Worm (Caenorhabditis elegans) whole organism, late embryonic: Measurements from ENCODE around the gene C16C8.12.

Experiments used
- C08G9.2 ChIP-seq: sonication (generic microtip); optimal IDR thresholded peaks from 2 replicates; lab custom pipeline; 2016; ENCODE audit warnings: mild to moderate bottlenecking, missing genetic modification characterization, moderate library complexity, missing compliant biosample characterization
- C38D4.7 ChIP-seq: fragments of 200-800 bp; sonication (Bioruptor generic); optimal IDR thresholded peaks from 2 replicates; lab custom pipeline; 2018; ENCODE audit warnings: mild to moderate bottlenecking, missing genetic modification characterization, moderate library complexity, missing compliant biosample characterization
- K02D7.2 ChIP-seq: sonication (generic microtip); optimal IDR thresholded peaks from 2 replicates; lab custom pipeline; 2017; ENCODE audit warnings: mild to moderate bottlenecking, missing genetic modification characterization, missing compliant biosample characterization
- T23F11.4 ChIP-seq: fragments of 200-800 bp; sonication (Bioruptor generic); optimal IDR thresholded peaks from 2 replicates; lab custom pipeline; 2018; ENCODE audit warnings: mild to moderate bottlenecking, missing genetic modification characterization, missing compliant biosample characterization
- Y22D7AL.16 ChIP-seq: sonication (generic microtip); optimal IDR thresholded peaks from 2 replicates; lab custom pipeline; 2016; ENCODE audit warnings: missing genetic modification characterization, missing compliant biosample characterization
- ahr-1 ChIP-seq: sonication (generic microtip); optimal IDR thresholded peaks from 2 replicates; lab custom pipeline; 2016; ENCODE audit warnings: missing genetic modification characterization, missing compliant biosample characterization
- ama-1 ChIP-seq: fragments of 150-350 bp; optimal IDR thresholded peaks from 2 replicates; lab custom pipeline; 2014
- ceh-14 ChIP-seq: sonication (generic microtip); optimal IDR thresholded peaks from 2 replicates; lab custom pipeline; 2016; ENCODE audit warnings: missing genotype, missing genetic modification characterization, missing compliant biosample characterization
- ceh-19 ChIP-seq: fragments of 200-800 bp; sonication (Bioruptor generic); optimal IDR thresholded peaks from 2 replicates; lab custom pipeline; 2018; ENCODE audit warnings: mild to moderate bottlenecking, missing genetic modification characterization, missing compliant biosample characterization
- ceh-22 ChIP-seq: sonication (generic microtip); optimal IDR thresholded peaks from 2 replicates; lab custom pipeline; 2017; ENCODE audit warnings: missing biosample characterization, missing genetic modification characterization
- ceh-30 ChIP-seq: fragments of 150-350 bp; optimal IDR thresholded peaks from 2 replicates; lab custom pipeline; 2014; ENCODE audit warnings: missing biosample characterization, missing genetic modification characterization
- ceh-31 ChIP-seq: sonication (generic microtip); optimal IDR thresholded peaks from 2 replicates; lab custom pipeline; 2016; ENCODE audit warnings: missing genetic modification characterization, missing compliant biosample characterization
- ceh-34 ChIP-seq: sonication (generic microtip); optimal IDR thresholded peaks from 2 replicates; lab custom pipeline; 2016; ENCODE audit warnings: mild to moderate bottlenecking, missing genetic modification characterization, missing compliant biosample characterization
- ceh-48 ChIP-seq: sonication (generic microtip); optimal IDR thresholded peaks from 2 replicates; lab custom pipeline; 2016; ENCODE audit warnings: missing genetic modification characterization, inconsistent platforms, missing compliant biosample characterization
- dmd-4 ChIP-seq: sonication (generic microtip); optimal IDR thresholded peaks from 2 replicates; lab custom pipeline; 2016; ENCODE audit warnings: borderline replicate concordance, missing genetic modification characterization, missing compliant biosample characterization
- dve-1 ChIP-seq: sonication (generic microtip); optimal IDR thresholded peaks from 2 replicates; lab custom pipeline; 2017; ENCODE audit warnings: antibody characterized with exemption, mild to moderate bottlenecking, missing genetic modification characterization, missing compliant biosample characterization
- elt-2 ChIP-seq: sonication (generic microtip); optimal IDR thresholded peaks from 2 replicates; lab custom pipeline; 2016; ENCODE audit warnings: missing genetic modification reagents, missing genetic modification characterization, missing compliant biosample characterization
- ets-4 ChIP-seq: sonication (generic microtip); optimal IDR thresholded peaks from 2 replicates; lab custom pipeline; 2016; ENCODE audit warnings: missing genetic modification characterization, missing compliant biosample characterization
- fkh-10 ChIP-seq: fragments of 150-350 bp; optimal IDR thresholded peaks from 2 replicates; lab custom pipeline; 2014; ENCODE audit warnings: missing biosample characterization, missing genetic modification reagents, missing genetic modification characterization
- fkh-6 ChIP-seq: sonication (generic microtip); optimal IDR thresholded peaks from 2 replicates; lab custom pipeline; 2016; ENCODE audit warnings: missing genetic modification characterization, missing compliant biosample characterization
- hlh-15 ChIP-seq: sonication (generic microtip); optimal IDR thresholded peaks from 2 replicates; lab custom pipeline; 2016; ENCODE audit warnings: missing genetic modification characterization, missing compliant biosample characterization
- hlh-8 ChIP-seq: sonication (generic microtip); optimal IDR thresholded peaks from 2 replicates; lab custom pipeline; 2016; ENCODE audit warnings: missing genotype, missing genetic modification characterization, missing compliant biosample characterization
- lin-11 ChIP-seq: fragments of 200-800 bp; sonication (Bioruptor generic); optimal IDR thresholded peaks from 2 replicates; lab custom pipeline; 2018; ENCODE audit warnings: mild to moderate bottlenecking, missing genetic modification characterization, missing compliant biosample characterization
- madf-2 ChIP-seq: sonication (generic microtip); optimal IDR thresholded peaks from 2 replicates; lab custom pipeline; 2017; ENCODE audit warnings: missing genetic modification characterization, missing compliant biosample characterization
- nhr-232 ChIP-seq: sonication (generic microtip); optimal IDR thresholded peaks from 2 replicates; lab custom pipeline; 2016; ENCODE audit warnings: missing genetic modification characterization, missing compliant biosample characterization
- npax-4 ChIP-seq: sonication (generic microtip); optimal IDR thresholded peaks from 2 replicates; lab custom pipeline; 2016; ENCODE audit warnings: missing genetic modification characterization, missing compliant biosample characterization
- odd-2 ChIP-seq: sonication (generic microtip); optimal IDR thresholded peaks from 2 replicates; lab custom pipeline; 2017; ENCODE audit warnings: antibody characterized with exemption, mild to moderate bottlenecking, missing genetic modification characterization, missing compliant biosample characterization
- pag-3 ChIP-seq: sonication (generic microtip); optimal IDR thresholded peaks from 2 replicates; lab custom pipeline; 2016; ENCODE audit warnings: missing compliant biosample characterization, missing genetic modification characterization, borderline replicate concordance
- pros-1 ChIP-seq: fragments of 150-350 bp; optimal IDR thresholded peaks from 2 replicates; lab custom pipeline; 2014; ENCODE audit warnings: missing biosample characterization, missing genetic modification reagents, missing genetic modification characterization
- syd-9 ChIP-seq: sonication (generic microtip); optimal IDR thresholded peaks from 2 replicates; lab custom pipeline; 2016; ENCODE audit warnings: mild to moderate bottlenecking, missing genetic modification characterization, moderate library complexity, missing compliant biosample characterization
- tbx-2 ChIP-seq: sonication (generic microtip); optimal IDR thresholded peaks from 2 replicates; lab custom pipeline; 2016; ENCODE audit warnings: missing genetic modification characterization, missing compliant biosample characterization
- ttx-3 ChIP-seq: sonication (generic microtip); optimal IDR thresholded peaks from 2 replicates; lab custom pipeline; 2016; ENCODE audit warnings: missing genetic modification reagents, missing genetic modification characterization, missing compliant biosample characterization
- unc-3 ChIP-seq, 2 experiments: fragments of 200-800 bp in 1 of 2; sonication (Bioruptor generic) in 1 of 2; sonication (generic microtip) in 1 of 2; conservative IDR thresholded peaks in 1 of 2; optimal IDR thresholded peaks in 1 of 2; 2 replicates each; pipeline versions ENCODE4 v1.3.6 to Lab custom; 2016 to 2022; ENCODE audit warnings: missing compliant biosample characterization in 2 of 2, missing genetic modification characterization in 2 of 2, missing genetic modification reagents in 1 of 2
- ztf-16 ChIP-seq: sonication (generic microtip); optimal IDR thresholded peaks from 2 replicates; lab custom pipeline; 2017; ENCODE audit warnings: missing genetic modification characterization, missing compliant biosample characterization

C16C8.12 gene

DNA sequence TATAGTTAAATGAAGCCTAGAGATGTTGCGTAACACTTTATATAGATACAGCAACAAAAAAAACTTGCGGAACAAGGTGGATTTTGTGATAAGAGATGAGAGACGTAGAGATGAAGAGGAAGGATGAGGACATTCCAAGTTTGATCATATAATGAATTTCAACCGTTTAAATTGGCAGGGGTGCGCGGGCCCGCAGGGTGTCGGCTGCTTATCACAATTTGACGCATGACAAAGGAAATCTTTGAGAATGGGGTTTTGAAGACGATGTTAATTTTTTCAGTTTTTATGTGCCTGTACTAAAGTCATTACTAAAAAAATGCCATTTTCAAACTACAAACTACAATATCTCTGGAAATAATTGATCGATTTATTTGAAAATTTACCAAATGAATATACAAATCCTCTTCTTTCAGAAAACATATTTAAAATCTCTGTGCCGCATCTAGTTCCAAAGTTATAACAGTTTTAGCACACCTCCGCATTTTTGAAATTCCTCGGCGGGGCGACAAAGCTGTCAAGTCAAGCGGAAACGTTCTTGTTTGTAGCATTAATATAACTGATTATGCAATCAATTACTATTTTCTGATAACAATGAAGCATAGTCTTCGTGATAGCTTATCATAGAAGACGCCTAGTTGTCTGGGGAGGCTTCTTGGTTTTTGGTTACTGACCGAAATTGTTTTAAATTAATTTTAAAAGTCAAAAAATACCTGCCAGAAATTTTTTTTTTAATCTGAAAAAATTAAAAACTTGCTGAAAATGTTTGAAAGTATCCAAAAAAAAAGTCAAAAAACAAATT lies 12.5 kb upstream of the C16C8.12 start:
- TF ChIP-seq ama-1 (lab: Kevin White, UChicago) (no peak), pros-1 (tag; lab: Kevin White, UChicago) (no peak), ttx-3 (no peak), fkh-6 (tag; lab: Kevin White, UChicago) (no peak), pag-3 (tag; lab: Kevin White, UChicago) (no peak), lin-11 (tag; lab: Kevin White, UChicago) (no peak), elt-2 (tag; lab: Kevin White, UChicago) (peak; percentile 39), ceh-30 (no peak)

DNA sequence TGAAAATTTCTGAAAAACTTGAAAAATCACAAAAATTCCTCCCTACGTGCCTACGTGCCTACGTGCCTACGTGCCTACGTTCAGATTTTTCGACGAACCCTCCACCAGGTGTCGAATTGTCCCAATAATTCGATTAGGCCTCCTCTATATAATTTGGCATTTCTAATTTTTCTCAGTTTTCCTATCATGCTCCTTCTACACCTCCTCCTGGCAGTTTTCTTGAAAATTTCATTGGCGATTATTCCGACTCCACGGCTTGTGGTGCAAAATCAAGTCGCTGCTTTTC lies 11.9 kb upstream of the C16C8.12 start, which contains the start of gene C16C8.17:
Gene C16C8.17 (plus strand): TSS at position 187 of the 286 bp plus-strand sequence.
- no peak for TF ChIP-seq T23F11.4 (GFP tag; lab: Kevin White, UChicago)
- TF ChIP-seq unc-3 (GFP tag; conservative IDR thresholded peaks at IDR 0.05; lab: Robert Waterston, UW): no peak
- TF ChIP-seq unc-3 (tag; optimal IDR thresholded peaks at IDR 0.05; lab: Kevin White, UChicago): no peak
- TF ChIP-seq ceh-19 (GFP tag; lab: Kevin White, UChicago): no peak
- no peak for TF ChIP-seq hlh-8 (tag; lab: Kevin White, UChicago)
- TF ChIP-seq ceh-14: no peak
- TF ChIP-seq ahr-1 (tag; lab: Kevin White, UChicago): no peak

DNA sequence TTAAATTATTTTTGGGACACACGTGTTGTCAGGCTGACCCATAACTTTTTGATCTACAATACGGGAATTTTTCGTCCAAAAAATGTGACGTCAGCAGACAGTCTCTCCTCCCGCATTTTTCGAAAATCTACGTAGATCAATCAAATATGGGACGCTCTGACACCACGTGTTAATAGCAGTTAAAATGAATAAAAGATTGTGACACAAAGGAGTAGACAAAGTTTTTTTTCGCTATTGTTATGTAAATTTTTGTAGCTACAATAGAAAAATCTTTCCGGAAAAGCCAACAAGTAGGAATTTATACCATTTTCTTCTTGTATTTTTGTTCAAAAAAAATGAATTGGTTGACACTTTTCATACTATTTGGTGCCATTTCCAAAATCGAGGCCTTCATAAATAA lies 11.1 kb upstream of the C16C8.12 start, which contains the start of gene C16C8.27:
Gene C16C8.27 (plus strand): TSS at position 301 of the 400 bp plus-strand sequence.
- TF ChIP-seq C38D4.7 (GFP tag; lab: Kevin White, UChicago) (no peak), C08G9.2 (tag; lab: Kevin White, UChicago) (no peak), elt-2 (tag; lab: Kevin White, UChicago) (no peak), ceh-31 (tag; lab: Kevin White, UChicago) (no peak), fkh-10 (GFP tag; lab: Kevin White, UChicago) (no peak), lin-11 (tag; lab: Kevin White, UChicago) (no peak), tbx-2 (no peak), K02D7.2 (no peak), ceh-22 (tag; lab: Kevin White, UChicago) (no peak), pros-1 (tag; lab: Kevin White, UChicago) (no peak), ceh-48 (no peak), ceh-30 (no peak), npax-4 (tag; lab: Kevin White, UChicago) (no peak)

DNA sequence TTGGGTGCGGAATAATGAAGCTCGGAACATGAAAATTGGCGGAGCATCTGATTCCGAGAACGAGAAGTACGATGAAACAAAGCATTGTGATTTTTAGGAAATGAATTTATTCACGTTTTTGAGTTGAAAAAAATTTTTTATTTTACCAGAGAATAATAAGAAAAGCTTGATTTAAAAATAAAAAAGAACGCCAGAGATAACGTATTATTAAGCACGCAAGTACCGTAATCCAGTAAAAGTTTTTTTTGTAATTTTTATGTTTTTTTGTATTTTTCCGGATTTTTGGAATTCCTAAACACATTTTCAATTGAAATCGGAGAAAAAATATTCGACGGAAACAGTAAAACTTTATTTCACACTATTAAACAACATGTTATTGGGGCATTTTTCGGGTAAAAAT lies 9.4 kb upstream of the C16C8.12 start, which contains the start of gene C16C8.22:
Gene C16C8.22 (minus strand): TSS at position 101 of the 400 bp plus-strand sequence.
- no peak for TF ChIP-seq nhr-232 (tag; lab: Kevin White, UChicago)
- no peak for TF ChIP-seq hlh-15 (tag; lab: Kevin White, UChicago)
- no peak for TF ChIP-seq dmd-4 (tag; lab: Kevin White, UChicago)
- no peak for TF ChIP-seq Y22D7AL.16 (tag; lab: Kevin White, UChicago)
- TF ChIP-seq hlh-8 (tag; lab: Kevin White, UChicago): no peak
- no peak for TF ChIP-seq fkh-10 (GFP tag; lab: Kevin White, UChicago)
- no peak for TF ChIP-seq ama-1 (lab: Kevin White, UChicago)
- no peak for TF ChIP-seq ceh-30
- TF ChIP-seq ceh-34 (tag; lab: Kevin White, UChicago): no peak
- TF ChIP-seq odd-2 (tag; lab: Kevin White, UChicago): no peak
- no peak for TF ChIP-seq pag-3 (tag; lab: Kevin White, UChicago)
- no peak for TF ChIP-seq ztf-16 (tag; lab: Kevin White, UChicago)
- TF ChIP-seq madf-2: no peak
- TF ChIP-seq ets-4: no peak
- TF ChIP-seq syd-9 (tag; lab: Kevin White, UChicago): no peak
- no peak for TF ChIP-seq T23F11.4 (GFP tag; lab: Kevin White, UChicago)
- TF ChIP-seq dve-1: no peak
